Fruit fly (Drosophila melanogaster) whole organism: Measurements from ENCODE around the gene tral.

Experiments used
- CG8478 ChIP-seq: fragments of >200 bp; optimal IDR thresholded peaks from 2 replicates; lab custom pipeline; 2018; ENCODE audit warnings: inconsistent platforms
- Dll ChIP-seq: fragments of >200 bp; optimal IDR thresholded peaks from 2 replicates; lab custom pipeline; 2017

- TF ChIP-seq CG8478 (lab: Kevin White, UChicago) (no peak), Dll (no peak)
Measured at dm6 chr3L:12523941-12524340, 9.1 kb downstream of the tral start, which contains the start of the genes ver and Gcn5.
